Fruit fly (Drosophila melanogaster): ENCODE data around the gene bwa.

DNA sequence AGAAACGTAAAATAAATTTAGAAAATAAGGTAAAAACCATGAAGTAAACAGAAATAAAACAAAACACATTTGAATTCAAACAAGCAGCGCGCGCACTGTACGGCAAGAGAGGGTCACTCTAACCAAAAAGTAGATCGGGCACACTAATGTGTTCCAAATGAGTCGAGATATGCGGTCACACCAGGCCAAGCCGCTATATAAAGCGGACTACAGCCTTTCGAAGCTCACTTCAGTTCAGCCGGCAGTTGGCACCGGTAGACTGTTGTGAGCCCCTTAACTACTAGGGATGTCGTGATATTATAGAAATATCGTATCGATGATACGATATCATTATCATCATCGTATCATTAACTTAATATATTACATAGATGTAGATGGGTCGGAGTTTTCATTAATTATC is 38.3 kb downstream of the bwa start:
- TF ChIP-seq Vsx2 (GFP tag; optimal IDR thresholded peaks at IDR 0.05; ENCODE audit: partially characterized antibody) (no peak), h (GFP tag; optimal IDR thresholded peaks at IDR 0.05) (no peak)
